Fruit fly (Drosophila melanogaster) whole organism, wandering third instar larva: ENCODE data around the gene sinah.
A peak's percentile ranks its signal among the peaks of the same experiment; 100 is the strongest.

Source experiments
- Abd-B ChIP-seq: fragments of >200 bp; optimal IDR thresholded peaks from 2 replicates; lab custom pipeline; 2017; ENCODE audit warnings: missing biosample characterization, missing genetic modification characterization
- CG32264 ChIP-seq: fragments of 200-800 bp; sonication (Bioruptor generic); optimal IDR thresholded peaks from 2 replicates; lab custom pipeline; 2016; ENCODE audit warnings: missing biosample characterization, missing genetic modification characterization
- CG9705 ChIP-seq: fragments of 200-800 bp; sonication (Bioruptor generic); optimal IDR thresholded peaks from 2 replicates; lab custom pipeline; 2018; ENCODE audit warnings: missing biosample characterization, mild to moderate bottlenecking, missing genetic modification characterization
- CrebA ChIP-seq: fragments of 200-800 bp; sonication (Bioruptor generic); optimal IDR thresholded peaks from 2 replicates; lab custom pipeline; 2016; ENCODE audit warnings: missing biosample characterization, mild to moderate bottlenecking, missing genetic modification characterization, borderline replicate concordance
- Dfd ChIP-seq: fragments of >200 bp; optimal IDR thresholded peaks from 2 replicates; lab custom pipeline; 2017; ENCODE audit warnings: missing biosample characterization, missing genetic modification characterization
- GATAd ChIP-seq: sonication (Bioruptor generic); optimal IDR thresholded peaks from 2 replicates; lab custom pipeline; 2016; ENCODE audit warnings: missing biosample characterization, missing genetic modification characterization
- HLH106 ChIP-seq: fragments of 200-800 bp; optimal IDR thresholded peaks from 3 replicates; lab custom pipeline; 2019; ENCODE audit warnings: missing biosample characterization, mild to moderate bottlenecking, missing genetic modification characterization, moderate library complexity
- Hnf4 ChIP-seq: fragments of 200-800 bp; sonication (Bioruptor generic); optimal IDR thresholded peaks from 2 replicates; lab custom pipeline; 2016; ENCODE audit warnings: missing biosample characterization, mild to moderate bottlenecking, missing genetic modification characterization
- Hr83 ChIP-seq: fragments of 200-300 bp; sonication (Bioruptor generic); optimal IDR thresholded peaks from 2 replicates; lab custom pipeline; 2016; ENCODE audit warnings: missing biosample characterization, mild to moderate bottlenecking, missing genetic modification characterization, moderate library complexity; ENCODE audit not compliant: poor library complexity, severe bottlenecking
- Jra ChIP-seq: sonication (Bioruptor generic); optimal IDR thresholded peaks from 2 replicates; lab custom pipeline; 2016; ENCODE audit warnings: missing biosample characterization, missing genetic modification characterization
- Mio ChIP-seq: sonication (Bioruptor generic); optimal IDR thresholded peaks from 2 replicates; lab custom pipeline; 2016; ENCODE audit warnings: missing biosample characterization, missing genetic modification characterization
- N ChIP-seq: fragments of >200 bp; optimal IDR thresholded peaks from 2 replicates; lab custom pipeline; 2018; ENCODE audit warnings: missing biosample characterization, missing external identifiers, missing genetic modification characterization
- OdsH ChIP-seq: fragments of 200-800 bp; sonication (Bioruptor generic); optimal IDR thresholded peaks from 2 replicates; lab custom pipeline; 2016; ENCODE audit warnings: missing biosample characterization, mild to moderate bottlenecking, missing genetic modification characterization
- Rel ChIP-seq, 2 experiments: fragments of 200-800 bp; sonication (Bioruptor generic) in 1 of 2; optimal IDR thresholded peaks; 2 replicates in 1 of 2; 3 replicates in 1 of 2; lab custom pipeline; 2016 to 2019; ENCODE audit warnings: mild to moderate bottlenecking in 2 of 2, missing biosample characterization in 2 of 2, missing genetic modification characterization in 2 of 2, moderate library complexity in 1 of 2
- Sp1 ChIP-seq: fragments of 200-800 bp; sonication (Bioruptor generic); optimal IDR thresholded peaks from 3 replicates; lab custom pipeline; 2019; ENCODE audit warnings: missing biosample characterization, mild to moderate bottlenecking, missing genetic modification characterization, moderate library complexity
- Vsx2 ChIP-seq: fragments of 200-300, 225-300 bp; sonication (Bioruptor generic); optimal IDR thresholded peaks from 2 replicates; lab custom pipeline; 2018; ENCODE audit warnings: missing biosample characterization, missing genetic modification characterization; ENCODE audit not compliant: partially characterized antibody
- br ChIP-seq: fragments of 200-800 bp; sonication (Bioruptor generic); optimal IDR thresholded peaks from 2 replicates; lab custom pipeline; 2016; ENCODE audit warnings: missing biosample characterization, missing genetic modification characterization
- brk ChIP-seq: fragments of 200-800 bp; sonication (Bioruptor generic); optimal IDR thresholded peaks from 2 replicates; lab custom pipeline; 2016; ENCODE audit warnings: missing biosample characterization, mild to moderate bottlenecking, missing genetic modification characterization
- dl ChIP-seq, 2 experiments: fragments of 175-275, 200-275 bp in 1 of 2; fragments of 200-275 bp in 1 of 2; sonication (Bioruptor generic); optimal IDR thresholded peaks; lab custom pipeline; 2018; ENCODE audit warnings: mild to moderate bottlenecking in 2 of 2, missing biosample characterization in 2 of 2, missing genetic modification characterization in 2 of 2, moderate library complexity in 2 of 2; ENCODE audit not compliant: partially characterized antibody in 2 of 2, insufficient read depth in 1 of 2
- dsf ChIP-seq: sonication (Bioruptor generic); optimal IDR thresholded peaks from 2 replicates; lab custom pipeline; 2016; ENCODE audit warnings: missing biosample characterization, missing genetic modification characterization, borderline replicate concordance
- ey ChIP-seq: fragments of 200-800 bp; sonication (Bioruptor generic); optimal IDR thresholded peaks from 2 replicates; lab custom pipeline; 2016; ENCODE audit warnings: missing biosample characterization, missing genetic modification characterization
- fru ChIP-seq: fragments of 200-800 bp; sonication (Bioruptor generic); optimal IDR thresholded peaks from 3 replicates; lab custom pipeline; 2016; ENCODE audit warnings: missing biosample characterization, mild to moderate bottlenecking, missing genetic modification characterization
- h ChIP-seq: fragments of 200-800 bp; sonication (Bioruptor generic); optimal IDR thresholded peaks from 3 replicates; lab custom pipeline; 2016; ENCODE audit warnings: missing biosample characterization, mild to moderate bottlenecking, missing genetic modification characterization
- jim ChIP-seq: fragments of 175-275, 200-325 bp; sonication (Bioruptor generic); optimal IDR thresholded peaks from 2 replicates; lab custom pipeline; 2016; ENCODE audit warnings: missing biosample characterization, mild to moderate bottlenecking, missing genetic modification characterization
- lola ChIP-seq: fragments of >200 bp; optimal IDR thresholded peaks from 2 replicates; lab custom pipeline; 2017; ENCODE audit warnings: missing biosample characterization, missing genetic modification characterization
- pan ChIP-seq: fragments of >200 bp; optimal IDR thresholded peaks from 2 replicates; lab custom pipeline; 2017
- psq ChIP-seq: fragments of 200-800 bp; sonication (Bioruptor generic); optimal IDR thresholded peaks from 3 replicates; lab custom pipeline; 2017; ENCODE audit warnings: missing biosample characterization, mild to moderate bottlenecking, missing genetic modification characterization, moderate library complexity
- rgr ChIP-seq: fragments of 200-800 bp; sonication (Bioruptor generic); optimal IDR thresholded peaks from 3 replicates; lab custom pipeline; 2016; ENCODE audit warnings: missing biosample characterization, mild to moderate bottlenecking, missing genetic modification characterization
- sage ChIP-seq: fragments of 200-800 bp; sonication (Bioruptor generic); optimal IDR thresholded peaks from 2 replicates; lab custom pipeline; 2016; ENCODE audit warnings: missing biosample characterization, mild to moderate bottlenecking, missing genetic modification characterization
- sv ChIP-seq: fragments of 200-800 bp; sonication (Bioruptor generic); optimal IDR thresholded peaks from 3 replicates; lab custom pipeline; 2016; ENCODE audit warnings: missing biosample characterization, missing genetic modification characterization
- tai ChIP-seq: sonication (Bioruptor generic); optimal IDR thresholded peaks from 2 replicates; lab custom pipeline; 2016; ENCODE audit warnings: missing biosample characterization, missing genetic modification characterization
- usp ChIP-seq: fragments of >200 bp; optimal IDR thresholded peaks from 2 replicates; lab custom pipeline; 2017; ENCODE audit warnings: missing biosample characterization, missing genetic modification characterization

The sinah gene

dm6 chr3L:16818063-16818462 lies 40.8 kb upstream of the sinah start (continued):
- TF ChIP-seq tai (GFP tag; lab: Kevin White, UChicago) = peak; percentile 68
- peak; percentile 46 for TF ChIP-seq Jra (GFP tag; lab: Kevin White, UChicago)
- TF ChIP-seq Rel (GFP tag; optimal IDR thresholded peaks at IDR 0.05; lab: Kevin White, UChicago) = peak; percentile 65
- peak; percentile 62 for TF ChIP-seq Rel (tag; optimal IDR thresholded peaks at IDR 0.05; lab: Kevin White, UChicago)
- peak; percentile 64 for TF ChIP-seq CG32264
- TF ChIP-seq sage (GFP tag; lab: Kevin White, UChicago) = peak; percentile 74
- TF ChIP-seq ey (GFP tag; lab: Kevin White, UChicago) = peak; percentile 90
- TF ChIP-seq br = peak; percentile 86
- TF ChIP-seq CG9705 = peak; percentile 76
- TF ChIP-seq Dfd (GFP tag; lab: Kevin White, UChicago) = no peak
- peak; percentile 82 for TF ChIP-seq Hnf4 (GFP tag; lab: Kevin White, UChicago)
- TF ChIP-seq lola (GFP tag; lab: Kevin White, UChicago) = no peak

- TF ChIP-seq psq (GFP tag; lab: Kevin White, UChicago) (no peak), fru (GFP tag; lab: Kevin White, UChicago) (no peak), tai (GFP tag; lab: Kevin White, UChicago) (no peak), Rel (GFP tag; optimal IDR thresholded peaks at IDR 0.05; lab: Kevin White, UChicago) (no peak), Rel (tag; optimal IDR thresholded peaks at IDR 0.05; lab: Kevin White, UChicago) (no peak), CG32264 (no peak), lola (GFP tag; lab: Kevin White, UChicago) (no peak), GATAd (GFP tag; lab: Kevin White, UChicago) (no peak), sv (GFP tag; lab: Kevin White, UChicago) (no peak), Hnf4 (GFP tag; lab: Kevin White, UChicago) (no peak), rgr (GFP tag; lab: Kevin White, UChicago) (no peak), dsf (no peak), dl (GFP tag; optimal IDR thresholded peaks at IDR 0.05; lab: Kevin White, UChicago; ENCODE audit: insufficient read depth in 1 of 2, partially characterized antibody in 2 of 2) (no peak), CG9705 (no peak), Dfd (GFP tag; lab: Kevin White, UChicago) (no peak), Sp1 (GFP tag; lab: Kevin White, UChicago) (no peak), N (GFP tag; lab: Kevin White, UChicago) (no peak), Hr83 (GFP tag; lab: Kevin White, UChicago) (no peak), ey (GFP tag; lab: Kevin White, UChicago) (no peak)
- TF ChIP-seq, all 38 proteins: peak for 0
Observed at dm6 chr3L:16824725-16825124, 34.2 kb upstream of the sinah start.

dm6 chr3L:16825195-16825594 lies 33.7 kb upstream of the sinah start:
- no peak for TF ChIP-seq Hr83 (GFP tag; lab: Kevin White, UChicago)
- TF ChIP-seq CrebA (GFP tag; lab: Kevin White, UChicago) = no peak
- TF ChIP-seq Mio (GFP tag; lab: Kevin White, UChicago) = no peak
- TF ChIP-seq Vsx2 = no peak
- no peak for TF ChIP-seq ey (GFP tag; lab: Kevin White, UChicago)
- no peak for TF ChIP-seq pan
- TF ChIP-seq GATAd (GFP tag; lab: Kevin White, UChicago) = no peak
- no peak for TF ChIP-seq CG32264
- TF ChIP-seq sage (GFP tag; lab: Kevin White, UChicago) = no peak
- TF ChIP-seq usp (GFP tag; lab: Kevin White, UChicago) = no peak
- no peak for TF ChIP-seq Abd-B (GFP tag; lab: Kevin White, UChicago)
- no peak for TF ChIP-seq jim (GFP tag; lab: Kevin White, UChicago)
- no peak for TF ChIP-seq N (GFP tag; lab: Kevin White, UChicago)
- TF ChIP-seq OdsH = no peak

- TF ChIP-seq Mio (GFP tag; lab: Kevin White, UChicago) (no peak), psq (GFP tag; lab: Kevin White, UChicago) (no peak), dsf (no peak), brk (GFP tag; lab: Kevin White, UChicago) (no peak), HLH106 (tag; lab: Kevin White, UChicago) (no peak), Dfd (GFP tag; lab: Kevin White, UChicago) (no peak), sv (GFP tag; lab: Kevin White, UChicago) (no peak), h (GFP tag; lab: Kevin White, UChicago) (no peak), fru (GFP tag; lab: Kevin White, UChicago) (no peak)
Observed at dm6 chr3L:16828967-16829366, 29.9 kb upstream of the sinah start, which contains the start of gene CG13024. Gene CG13024, minus strand, starts transcription at chr3L:16829074.
